Fruit fly (Drosophila melanogaster) whole organism, embryonic: Measurements from ENCODE around the gene CG15923.
A peak's percentile ranks its signal among the peaks of the same experiment; 100 is the strongest.

Source experiments
- Abd-B ChIP-seq: fragments of 200-800 bp; sonication (Bioruptor generic); optimal IDR thresholded peaks from 2 replicates; lab custom pipeline; 2018; ENCODE audit warnings: missing biosample characterization, mild to moderate bottlenecking, missing genetic modification characterization, moderate library complexity
- Ada2b ChIP-seq: fragments of 200-800 bp; sonication (Bioruptor generic); IDR thresholded peaks from 2 replicates; pipeline ENCODE4 v1.3.6; 2022; ENCODE audit warnings: missing biosample characterization, missing genetic modification characterization
- Aef1 ChIP-seq: fragments of 200-800 bp; sonication (Bioruptor generic); IDR thresholded peaks from 3 replicates; pipeline ENCODE4 v1.3.6; 2022; ENCODE audit warnings: missing biosample characterization, missing genetic modification characterization
- Bdp1 ChIP-seq: fragments of 200-800 bp; sonication (Bioruptor generic); optimal IDR thresholded peaks from 3 replicates; lab custom pipeline; 2016; ENCODE audit warnings: missing biosample characterization, missing genetic modification characterization
- Bteb2 ChIP-seq: fragments of 200-800 bp; sonication (Bioruptor generic); optimal IDR thresholded peaks from 2 replicates; lab custom pipeline; 2016; ENCODE audit warnings: missing biosample characterization, missing genetic modification characterization
- CG1024 ChIP-seq: fragments of 200-800 bp; sonication (Bioruptor generic); IDR thresholded peaks from 2 replicates; pipeline ENCODE4 v1.3.6; 2022; ENCODE audit warnings: missing biosample characterization, missing genetic modification characterization
- CG11398 ChIP-seq: fragments of 200-800 bp; sonication (Bioruptor generic); optimal IDR thresholded peaks from 2 replicates; lab custom pipeline; 2016; ENCODE audit warnings: missing biosample characterization, missing genetic modification characterization
- CG12659 ChIP-seq: fragments of 200-800 bp; sonication (Bioruptor generic); optimal IDR thresholded peaks from 3 replicates; lab custom pipeline; 2017; ENCODE audit warnings: mild to moderate bottlenecking, missing biosample characterization, missing genetic modification reagents, missing genetic modification characterization
- CG13624 ChIP-seq: fragments of 200-800 bp; sonication (Bioruptor generic); optimal IDR thresholded peaks from 2 replicates; lab custom pipeline; 2016; ENCODE audit warnings: missing biosample characterization, missing genetic modification characterization
- CG15011 ChIP-seq: fragments of 200-800 bp; sonication (Bioruptor generic); optimal IDR thresholded peaks from 3 replicates; lab custom pipeline; 2018; ENCODE audit warnings: missing biosample characterization, mild to moderate bottlenecking, missing genetic modification characterization
- CG15514 ChIP-seq: fragments of 200-800 bp; sonication (Bioruptor generic); optimal IDR thresholded peaks from 3 replicates; lab custom pipeline; 2017; ENCODE audit warnings: missing biosample characterization, missing genetic modification characterization, mild to moderate bottlenecking, moderate library complexity, missing genetic modification reagents
- CG1603 ChIP-seq: fragments of 200-800 bp; sonication (Bioruptor generic); optimal IDR thresholded peaks from 2 replicates; lab custom pipeline; 2019; ENCODE audit warnings: missing biosample characterization, mild to moderate bottlenecking, missing genetic modification characterization, moderate library complexity
- CG16815 ChIP-seq: fragments of 200-800 bp; sonication (Bioruptor generic); optimal IDR thresholded peaks from 3 replicates; lab custom pipeline; 2017; ENCODE audit warnings: missing biosample characterization, mild to moderate bottlenecking, missing genetic modification characterization
- CG17186 ChIP-seq: fragments of 200-800 bp; sonication (Bioruptor generic); optimal IDR thresholded peaks from 3 replicates; lab custom pipeline; 2017; ENCODE audit warnings: missing biosample characterization, missing genetic modification reagents, missing genetic modification characterization
- CG17385 ChIP-seq: fragments of 200-800 bp; sonication (Bioruptor generic); optimal IDR thresholded peaks from 3 replicates; lab custom pipeline; 2018; ENCODE audit warnings: missing biosample characterization, mild to moderate bottlenecking, missing genetic modification characterization
- CG18619 ChIP-seq: fragments of 200-800 bp; sonication (Bioruptor generic); optimal IDR thresholded peaks from 3 replicates; lab custom pipeline; 2017; ENCODE audit warnings: missing biosample characterization, mild to moderate bottlenecking, missing genetic modification characterization
- CG2129 ChIP-seq: fragments of 200-800 bp; sonication (Bioruptor generic); IDR thresholded peaks from 2 replicates; pipeline ENCODE4 v1.3.6; 2022; ENCODE audit warnings: missing biosample characterization, missing genetic modification characterization; ENCODE audit not compliant: partially characterized antibody
- CG32772 ChIP-seq: fragments of 200-800 bp; sonication (Bioruptor generic); IDR thresholded peaks from 2 replicates; pipeline ENCODE4 v1.3.6; 2022; ENCODE audit warnings: missing biosample characterization, missing genetic modification characterization
- CG3726 ChIP-seq: fragments of 200-800 bp; sonication (Bioruptor generic); IDR thresholded peaks from 3 replicates; pipeline ENCODE4, ENCODE4 v1.3.6; 2022; ENCODE audit warnings: missing biosample characterization, missing genetic modification characterization
- CG42726 ChIP-seq: fragments of 200-800 bp; sonication (Bioruptor generic); IDR thresholded peaks from 2 replicates; pipeline ENCODE4 v1.3.6; 2022; ENCODE audit warnings: missing biosample characterization, missing genetic modification characterization; ENCODE audit not compliant: partially characterized antibody
- CG4360 ChIP-seq: fragments of 200-800 bp; sonication (Bioruptor generic); IDR thresholded peaks from 2 replicates; pipeline ENCODE4 v1.3.6; 2022; ENCODE audit warnings: missing biosample characterization, missing genetic modification characterization
- CG6254 ChIP-seq: fragments of 200-800 bp; sonication (Bioruptor generic); optimal IDR thresholded peaks from 3 replicates; lab custom pipeline; 2017; ENCODE audit warnings: mild to moderate bottlenecking, missing biosample characterization, missing genetic modification reagents, missing genetic modification characterization
- CG6765 ChIP-seq: fragments of 200-800 bp; sonication (Bioruptor generic); optimal IDR thresholded peaks from 3 replicates; lab custom pipeline; 2017; ENCODE audit warnings: missing biosample characterization, mild to moderate bottlenecking, missing genetic modification characterization
- CG6791 ChIP-seq: fragments of 200-800 bp; sonication (Bioruptor generic); IDR thresholded peaks from 3 replicates; pipeline ENCODE4 v1.3.6; 2022; ENCODE audit warnings: missing biosample characterization, missing genetic modification characterization; ENCODE audit not compliant: partially characterized antibody
- CG8388 ChIP-seq: fragments of 200-800 bp; sonication (Bioruptor generic); optimal IDR thresholded peaks from 2 replicates; lab custom pipeline; 2019; ENCODE audit warnings: missing biosample characterization, mild to moderate bottlenecking, missing genetic modification characterization, moderate library complexity
- Camta ChIP-seq: fragments of 200-800 bp; sonication (Bioruptor generic); optimal IDR thresholded peaks from 2 replicates; lab custom pipeline; 2016; ENCODE audit warnings: missing biosample characterization, missing genetic modification characterization
- Dad ChIP-seq: fragments of 200-800 bp; sonication (Bioruptor generic); optimal IDR thresholded peaks from 3 replicates; lab custom pipeline; 2016; ENCODE audit warnings: missing biosample characterization, missing genetic modification characterization
- Dfd ChIP-seq, 2 experiments: fragments of >200 bp; optimal IDR thresholded peaks; 2 replicates each; lab custom pipeline; 2017; ENCODE audit warnings: missing biosample characterization in 2 of 2, missing genetic modification characterization in 2 of 2
- Dip2 ChIP-seq: fragments of 200-800 bp; sonication (Bioruptor generic); IDR thresholded peaks from 2 replicates; pipeline ENCODE4 v1.3.6; 2022; ENCODE audit warnings: missing biosample characterization, missing genetic modification characterization
- Fer1 ChIP-seq: fragments of 200-800 bp; sonication (Bioruptor generic); optimal IDR thresholded peaks from 2 replicates; lab custom pipeline; 2017; ENCODE audit warnings: missing biosample characterization, mild to moderate bottlenecking, missing genetic modification characterization
- Lim3 ChIP-seq: fragments of 200-800 bp; sonication (Bioruptor generic); IDR thresholded peaks from 2 replicates; pipeline ENCODE4 v1.3.6; 2022; ENCODE audit warnings: missing biosample characterization, missing genetic modification characterization
- MBD-R2 ChIP-seq: fragments of 200-800 bp; sonication (Bioruptor generic); IDR thresholded peaks from 2 replicates; pipeline ENCODE4 v1.3.6; 2022; ENCODE audit warnings: missing biosample characterization, missing genetic modification characterization
- Med ChIP-seq: fragments of 200-800 bp; sonication (Bioruptor generic); peaks from one replicate; lab custom pipeline; 2016; ENCODE audit warnings: missing biosample characterization, missing genetic modification characterization, mild to moderate bottlenecking, inconsistent platforms, moderate library complexity
- Mrtf ChIP-seq: fragments of 200-800 bp; sonication (Bioruptor generic); IDR thresholded peaks from 3 replicates; pipeline ENCODE4 v1.3.6; 2022; ENCODE audit warnings: missing biosample characterization, missing genetic modification characterization
- NfI ChIP-seq: fragments of 200-800 bp; sonication (Bioruptor generic); optimal IDR thresholded peaks from 3 replicates; lab custom pipeline; 2018; ENCODE audit warnings: missing biosample characterization, mild to moderate bottlenecking, missing genetic modification characterization, moderate library complexity
- Pdp1 ChIP-seq, 2 experiments: fragments of 200-800 bp; sonication (Bioruptor generic); optimal IDR thresholded peaks; 3 replicates each; lab custom pipeline; 2016; ENCODE audit warnings: missing biosample characterization in 2 of 2, missing genetic modification characterization in 2 of 2, mild to moderate bottlenecking in 1 of 2, moderate library complexity in 1 of 2
- Sry-β ChIP-seq: fragments of 200-800 bp; sonication (Bioruptor generic); optimal IDR thresholded peaks from 2 replicates; lab custom pipeline; 2018; ENCODE audit warnings: missing biosample characterization, mild to moderate bottlenecking, missing genetic modification characterization, moderate library complexity
- Tbp ChIP-seq: fragments of >200 bp; optimal IDR thresholded peaks from 2 replicates; lab custom pipeline; 2018; ENCODE audit warnings: missing biosample characterization, missing genetic modification characterization
- Xrp1 ChIP-seq: fragments of 200-800 bp; sonication (Bioruptor generic); IDR thresholded peaks from 2 replicates; pipeline ENCODE4 v1.3.6; 2022; ENCODE audit warnings: missing biosample characterization, missing genetic modification characterization
- dimm ChIP-seq: fragments of 200-800 bp; sonication (Bioruptor generic); IDR thresholded peaks from 2 replicates; pipeline ENCODE4 v1.3.6; 2022; ENCODE audit warnings: missing biosample characterization, missing genetic modification characterization
- eyg ChIP-seq: fragments of 200-800 bp; sonication (Bioruptor generic); optimal IDR thresholded peaks from 3 replicates; lab custom pipeline; 2016; ENCODE audit warnings: missing biosample characterization, missing genetic modification characterization
- gsb ChIP-seq: fragments of 200-800 bp; sonication (Bioruptor generic); IDR thresholded peaks from 2 replicates; pipeline ENCODE4 v1.3.6; 2022; ENCODE audit warnings: missing biosample characterization, missing genetic modification characterization
- kay ChIP-seq: fragments of 200-800 bp; sonication (Bioruptor generic); optimal IDR thresholded peaks from 2 replicates; lab custom pipeline; 2016; ENCODE audit warnings: missing biosample characterization, missing genetic modification characterization
- kni ChIP-seq: fragments of 200-800 bp; sonication (Bioruptor generic); optimal IDR thresholded peaks from 3 replicates; lab custom pipeline; 2017; ENCODE audit warnings: mild to moderate bottlenecking, missing biosample characterization, missing genetic modification reagents, missing genetic modification characterization
- pnt ChIP-seq: fragments of 200-800 bp; sonication (Bioruptor generic); optimal IDR thresholded peaks from 3 replicates; lab custom pipeline; 2016; ENCODE audit warnings: missing biosample characterization, missing genetic modification characterization
- sens-2 ChIP-seq: fragments of 200-800 bp; sonication (Bioruptor generic); IDR thresholded peaks from 2 replicates; pipeline ENCODE4 v1.3.6; 2022; ENCODE audit warnings: missing biosample characterization, missing genetic modification characterization
- stwl ChIP-seq: fragments of 200-800 bp; sonication (Bioruptor generic); optimal IDR thresholded peaks from 3 replicates; lab custom pipeline; 2018; ENCODE audit warnings: missing biosample characterization, mild to moderate bottlenecking, missing genetic modification characterization, moderate library complexity
- vnd ChIP-seq: fragments of 200-800 bp; sonication (Bioruptor generic); IDR thresholded peaks from 3 replicates; pipeline ENCODE4 v1.3.6; 2022; ENCODE audit warnings: missing biosample characterization, missing genetic modification characterization; ENCODE audit not compliant: partially characterized antibody
- vvl ChIP-seq: fragments of 200-800 bp; sonication (Bioruptor generic); IDR thresholded peaks from 2 replicates; pipeline ENCODE4 v1.3.6; 2022; ENCODE audit warnings: missing biosample characterization, missing genetic modification characterization
- zf30C ChIP-seq: fragments of 200-800 bp; sonication (Bioruptor generic); optimal IDR thresholded peaks from 3 replicates; lab custom pipeline; 2018; ENCODE audit warnings: missing biosample characterization, mild to moderate bottlenecking, missing genetic modification characterization
- zfh1 ChIP-seq: fragments of 200-800 bp; sonication (Bioruptor generic); IDR thresholded peaks from 3 replicates; pipeline ENCODE4 v1.3.6; 2022; ENCODE audit warnings: missing biosample characterization, missing genetic modification characterization

CG15923 gene

dm6 chr3R:20574535-20574980 is 42.1 kb downstream of the CG15923 start (continued):
- no peak for TF ChIP-seq Lim3 (GFP tag; lab: Robert Waterston, UW)
- TF ChIP-seq Mrtf (GFP tag; lab: Robert Waterston, UW) = no peak
- TF ChIP-seq CG42726 (GFP tag; lab: Robert Waterston, UW) = no peak
- TF ChIP-seq Sry-β (GFP tag; lab: Kevin White, UChicago) = no peak
- peak; percentile 11 for TF ChIP-seq CG13624
- TF ChIP-seq CG6791 (GFP tag; lab: Robert Waterston, UW) = 0 out of 3 replicates have a peak, but pooled peaks have one; percentile 37
- no peak for TF ChIP-seq eyg (GFP tag; lab: Kevin White, UChicago)
- TF ChIP-seq NfI = peak; percentile 24
- peak; percentile 76 for TF ChIP-seq kni
- no peak for TF ChIP-seq CG16815
- TF ChIP-seq CG11398 = peak; percentile 2
- peak; percentile 43 for TF ChIP-seq CG6765 (GFP tag; lab: Kevin White, UChicago)
- TF ChIP-seq pnt (GFP tag; lab: Kevin White, UChicago) = no peak
- TF ChIP-seq Xrp1 (GFP tag; lab: Robert Waterston, UW) = no peak
- TF ChIP-seq vvl (GFP tag; lab: Robert Waterston, UW) = peak; percentile 32; the same call in 1 of the 2 replicates
- TF ChIP-seq vnd (GFP tag; lab: Robert Waterston, UW) = 0 out of 3 replicates have a peak, but pooled peaks have one; percentile 24
- no peak for TF ChIP-seq CG6254 (GFP tag; lab: Kevin White, UChicago)
- TF ChIP-seq kay (GFP tag; lab: Kevin White, UChicago) = peak; percentile 5
- peak; percentile 40 for TF ChIP-seq Fer1 (GFP tag; lab: Kevin White, UChicago)
- no peak for TF ChIP-seq CG2129 (GFP tag; lab: Robert Waterston, UW)
- TF ChIP-seq Tbp = no peak
- peak; percentile 53 for TF ChIP-seq CG17385 (GFP tag; lab: Kevin White, UChicago)
- no peak for TF ChIP-seq CG3726 (GFP tag; lab: Robert Waterston, UW)
- TF ChIP-seq CG32772 (GFP tag; lab: Robert Waterston, UW) = no peak
- TF ChIP-seq Bdp1 (GFP tag; lab: Kevin White, UChicago) = peak; percentile 27
- TF ChIP-seq CG15011 (GFP tag; lab: Kevin White, UChicago) = no peak
- no peak for TF ChIP-seq Dfd (GFP tag; optimal IDR thresholded peaks at IDR 0.05; lab: Kevin White, UChicago)
- TF ChIP-seq CG8388 (GFP tag; lab: Kevin White, UChicago) = no peak
- TF ChIP-seq Bteb2 (GFP tag; lab: Kevin White, UChicago) = no peak
- TF ChIP-seq CG12659 = no peak
- no peak for TF ChIP-seq Dad
- TF ChIP-seq CG1603 = no peak
- no peak for TF ChIP-seq Abd-B (GFP tag; lab: Kevin White, UChicago)
- peak; percentile 38; the same call in 1 of the 2 replicates for TF ChIP-seq CG4360 (GFP tag; lab: Robert Waterston, UW)
- peak; percentile 51 for TF ChIP-seq CG15514 (GFP tag; lab: Kevin White, UChicago)
- peak; percentile 75 for TF ChIP-seq sens-2 (GFP tag; lab: Robert Waterston, UW)
- TF ChIP-seq gsb (GFP tag; lab: Robert Waterston, UW) = 0 out of 2 replicates have a peak, but pooled peaks have one; percentile 8
- no peak for TF ChIP-seq dimm (GFP tag; lab: Robert Waterston, UW)
- no peak for TF ChIP-seq stwl (tag; lab: Kevin White, UChicago)
- no peak for TF ChIP-seq zfh1 (GFP tag; lab: Robert Waterston, UW)
- no peak for TF ChIP-seq CG1024
- no peak for TF ChIP-seq CG18619
- no peak for TF ChIP-seq Aef1 (GFP tag; lab: Robert Waterston, UW)
- peak; percentile 30; the same call in 1 of the 2 replicates for TF ChIP-seq MBD-R2 (GFP tag; lab: Robert Waterston, UW)
- TF ChIP-seq Med (GFP tag; lab: Kevin White, UChicago) = peak; percentile 92
- peak; percentile 28 for TF ChIP-seq zf30C (GFP tag; lab: Kevin White, UChicago)
- no peak for TF ChIP-seq Dip2
- TF ChIP-seq Camta (GFP tag; lab: Kevin White, UChicago) = no peak
- no peak for TF ChIP-seq Ada2b (GFP tag; lab: Robert Waterston, UW)
- peak in 1 of 2 experiments; percentile 63 for TF ChIP-seq Pdp1 (GFP tag; optimal IDR thresholded peaks at IDR 0.05; lab: Kevin White, UChicago)
- TF ChIP-seq CG17186 (GFP tag; lab: Kevin White, UChicago) = no peak
